Worm (Caenorhabditis elegans) whole organism, L4 larva: ENCODE data around the gene gskl-1.
"Not testable (repeated sequence)": the region's sequence is repeated elsewhere in the genome, so short reads cannot be mapped to it uniquely, and the experiment has no call there.

Experiments
- Y5F2A.4 ChIP-seq: fragments of 200-800 bp; sonication (Bioruptor generic); optimal IDR thresholded peaks from 2 replicates; lab custom pipeline; 2018; ENCODE audit warnings: mild to moderate bottlenecking, missing genetic modification characterization, missing compliant biosample characterization
- ceh-28 ChIP-seq: fragments of 150-350 bp; optimal IDR thresholded peaks from 2 replicates; lab custom pipeline; 2014; ENCODE audit warnings: missing biosample characterization, missing genetic modification reagents, missing genetic modification characterization
- dmd-8 ChIP-seq: fragments of 200-800 bp; sonication (Bioruptor generic); IDR thresholded peaks from 2 replicates; pipeline ENCODE4 v1.3.6; 2022; ENCODE audit warnings: missing genetic modification characterization, missing compliant biosample characterization
- lin-38 ChIP-seq: fragments of 200-800 bp; sonication (Bioruptor generic); IDR thresholded peaks from 2 replicates; pipeline ENCODE4 v1.3.6; 2022; ENCODE audit warnings: missing genetic modification reagents, missing genetic modification characterization, missing compliant biosample characterization
- nhr-102 ChIP-seq: sonication (generic microtip); optimal IDR thresholded peaks from 2 replicates; lab custom pipeline; 2016; ENCODE audit warnings: mild to moderate bottlenecking, missing genetic modification characterization, moderate library complexity, missing compliant biosample characterization
- unc-39 ChIP-seq: sonication (generic microtip); optimal IDR thresholded peaks from 2 replicates; lab custom pipeline; 2017; ENCODE audit warnings: missing biosample characterization, missing genetic modification characterization

DNA sequence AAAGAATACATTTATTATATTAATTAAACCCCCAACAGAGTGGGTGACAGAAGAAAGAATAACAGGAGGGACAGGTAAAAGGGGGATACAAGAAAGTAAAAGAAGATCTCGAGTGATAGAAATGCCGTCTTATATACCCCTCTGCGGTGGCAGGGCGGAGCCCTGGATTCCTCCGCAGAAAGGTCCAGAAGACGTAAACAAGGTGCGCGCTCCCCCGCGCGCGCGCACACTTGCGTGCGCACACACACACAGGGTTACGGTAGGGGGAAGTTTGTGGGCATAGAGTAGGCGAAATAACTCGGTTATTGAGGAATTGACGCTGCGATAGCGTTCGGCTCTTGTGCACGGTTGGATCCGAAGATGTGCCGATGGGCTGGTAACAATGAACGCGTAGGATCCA, 5.4 kb upstream of the gskl-1 start, which contains the start of gene R03D7.15:
- not testable (repeated sequence) for TF ChIP-seq nhr-102 (tag; lab: Kevin White, UChicago); ceh-28; lin-38 (GFP tag; lab: Robert Waterston, UW); Y5F2A.4 (GFP tag; lab: Kevin White, UChicago); dmd-8 (GFP tag; lab: Robert Waterston, UW); unc-39 (tag; lab: Kevin White, UChicago)
